Worm (Caenorhabditis elegans): ENCODE measurements around the gene F49E10.2.

- TF ChIP-seq lsy-2 (tag; optimal IDR thresholded peaks at IDR 0.05) (no peak), nhr-237 (tag; optimal IDR thresholded peaks at IDR 0.05) (no peak), unc-62 (GFP tag; optimal IDR thresholded peaks at IDR 0.05) (no peak), sma-3 (GFP tag; optimal IDR thresholded peaks at IDR 0.05) (no peak), elt-3 (tag; optimal IDR thresholded peaks at IDR 0.05) (no peak), F13H6.1 (tag; optimal IDR thresholded peaks at IDR 0.05) (no peak)
Measured at ce11 chrX:5875567-5875966, 14.6 kb upstream of the F49E10.2 start, which contains the start of gene F49E10.4.
